Worm (Caenorhabditis elegans): ENCODE measurements around the gene oac-22.

ce11 chrIV:3857999-3858552 is 27.4 kb upstream of the oac-22 start:
- TF ChIP-seq ceh-16 (tag; optimal IDR thresholded peaks at IDR 0.05): no peak
- TF ChIP-seq mdl-1 (tag; optimal IDR thresholded peaks at IDR 0.05): no peak
- TF ChIP-seq blmp-1 (tag; optimal IDR thresholded peaks at IDR 0.05; ENCODE audit: insufficient read depth): no peak
- TF ChIP-seq nhr-12 (tag; optimal IDR thresholded peaks at IDR 0.05): no peak
- no peak for TF ChIP-seq snpc-4 (tag; optimal IDR thresholded peaks at IDR 0.05)
- no peak for TF ChIP-seq unc-39 (tag; optimal IDR thresholded peaks at IDR 0.05)
- no peak for TF ChIP-seq alr-1 (tag; optimal IDR thresholded peaks at IDR 0.05)
